Worm (Caenorhabditis elegans): ENCODE measurements around the gene tmem-231.

DNA sequence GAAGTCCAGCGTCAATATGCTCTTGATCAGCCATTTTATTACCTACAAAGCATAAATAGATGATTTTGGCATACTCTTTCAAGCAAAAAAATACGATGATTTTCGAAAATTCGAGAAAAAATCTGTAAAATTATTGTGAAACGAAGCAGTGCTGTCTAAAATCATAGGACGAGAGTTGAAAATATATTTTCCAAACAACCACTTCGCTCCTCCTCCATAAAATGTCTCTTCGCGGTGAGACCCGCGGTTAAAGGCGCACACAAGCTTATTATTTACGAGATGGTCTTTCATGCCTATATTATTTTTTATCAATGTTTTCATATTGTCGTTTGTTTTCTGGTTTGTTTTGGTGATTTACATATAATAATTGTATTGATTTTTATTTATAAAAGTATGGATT is 47.3 kb upstream of the tmem-231 start, which contains the start of gene nap-1:
- no peak for TF ChIP-seq klf-2 (GFP tag; conservative IDR thresholded peaks at IDR 0.05)
- TF ChIP-seq flt-1 (GFP tag; IDR thresholded peaks at IDR 0.05), result no peak
- no peak for TF ChIP-seq T22C8.4 (GFP tag; IDR thresholded peaks at IDR 0.05)
- no peak for TF ChIP-seq ztf-29 (GFP tag; IDR thresholded peaks at IDR 0.05)

Measured in whole organism, midembryonic.